Fruit fly (Drosophila melanogaster) whole organism, embryonic: ENCODE measurements around the gene CG43345.

ENCODE experiments used
- Abd-B ChIP-seq: fragments of 200-800 bp; sonication (Bioruptor generic); optimal IDR thresholded peaks from 2 replicates; lab custom pipeline; 2018; ENCODE audit warnings: missing biosample characterization, mild to moderate bottlenecking, missing genetic modification characterization, moderate library complexity
- Atf3 ChIP-seq: fragments of 200-800 bp; sonication (Bioruptor generic); optimal IDR thresholded peaks from 3 replicates; lab custom pipeline; 2016; ENCODE audit warnings: missing biosample characterization, missing genetic modification characterization
- Awh ChIP-seq: fragments of 200-800 bp; sonication (Bioruptor generic); IDR thresholded peaks from 2 replicates; pipeline ENCODE4, ENCODE4 v1.3.6; 2022; ENCODE audit warnings: missing biosample characterization, missing genetic modification characterization
- CG10366 ChIP-seq: fragments of 200-800 bp; sonication (Bioruptor generic); IDR thresholded peaks from 2 replicates; pipeline ENCODE4 v1.3.6; 2022; ENCODE audit warnings: missing biosample characterization, missing genetic modification characterization
- CG11093 ChIP-seq: fragments of 200-800 bp; sonication (Bioruptor generic); IDR thresholded peaks from 3 replicates; pipeline ENCODE4 v1.3.6; 2022; ENCODE audit warnings: missing biosample characterization, missing genetic modification characterization
- CG12219 ChIP-seq: fragments of 200-800 bp; sonication (Bioruptor generic); optimal IDR thresholded peaks from 3 replicates; lab custom pipeline; 2018; ENCODE audit warnings: missing biosample characterization, mild to moderate bottlenecking, missing genetic modification characterization
- CG12942 ChIP-seq: fragments of 200-800 bp; sonication (Bioruptor generic); optimal IDR thresholded peaks from 3 replicates; lab custom pipeline; 2016; ENCODE audit warnings: missing biosample characterization, missing genetic modification characterization
- CG14667 ChIP-seq: fragments of 200-800 bp; sonication (Bioruptor generic); IDR thresholded peaks from 2 replicates; pipeline ENCODE4 v1.3.6; 2022; ENCODE audit warnings: missing biosample characterization, missing genetic modification characterization
- CG16779 ChIP-seq: fragments of 200-800 bp; sonication (Bioruptor generic); IDR thresholded peaks from 2 replicates; pipeline ENCODE4 v1.3.6; 2022; ENCODE audit warnings: missing biosample characterization, missing genetic modification characterization
- CG17612 ChIP-seq: fragments of 200-800 bp; sonication (Bioruptor generic); IDR thresholded peaks from 2 replicates; pipeline ENCODE4 v1.3.6; 2022; ENCODE audit warnings: missing biosample characterization, missing genetic modification characterization
- CG17912 ChIP-seq: fragments of 200-800 bp; sonication (Bioruptor generic); optimal IDR thresholded peaks from 2 replicates; lab custom pipeline; 2018; ENCODE audit warnings: missing biosample characterization, mild to moderate bottlenecking, missing genetic modification characterization
- CG1792 ChIP-seq: fragments of 200-800 bp; sonication (Bioruptor generic); optimal IDR thresholded peaks from 2 replicates; lab custom pipeline; 2016; ENCODE audit warnings: missing biosample characterization, missing genetic modification characterization
- CG2116 ChIP-seq: fragments of 200-800 bp; sonication (Bioruptor generic); optimal IDR thresholded peaks from 3 replicates; lab custom pipeline; 2018; ENCODE audit warnings: missing biosample characterization, mild to moderate bottlenecking, missing genetic modification characterization
- CG2712 ChIP-seq: fragments of 200-800 bp; optimal IDR thresholded peaks from 3 replicates; lab custom pipeline; 2019; ENCODE audit warnings: missing biosample characterization, mild to moderate bottlenecking, missing genetic modification characterization, moderate library complexity
- CG31388 ChIP-seq: fragments of 200-800 bp; sonication (Bioruptor generic); optimal IDR thresholded peaks from 2 replicates; lab custom pipeline; 2016; ENCODE audit warnings: missing biosample characterization, missing genetic modification characterization
- CG3163 ChIP-seq: fragments of 200-800 bp; sonication (Bioruptor generic); optimal IDR thresholded peaks from 3 replicates; lab custom pipeline; 2016; ENCODE audit warnings: missing biosample characterization, missing genetic modification characterization
- CG3407 ChIP-seq: fragments of 200-800 bp; sonication (Bioruptor generic); optimal IDR thresholded peaks from 2 replicates; lab custom pipeline; 2018; ENCODE audit warnings: missing biosample characterization, mild to moderate bottlenecking, missing genetic modification characterization
- CG3726 ChIP-seq: fragments of 200-800 bp; sonication (Bioruptor generic); IDR thresholded peaks from 3 replicates; pipeline ENCODE4, ENCODE4 v1.3.6; 2022; ENCODE audit warnings: missing biosample characterization, missing genetic modification characterization
- CG7839 ChIP-seq: fragments of 200-800 bp; sonication (Bioruptor generic); optimal IDR thresholded peaks from 3 replicates; lab custom pipeline; 2018; ENCODE audit warnings: missing biosample characterization, mild to moderate bottlenecking, missing genetic modification characterization, moderate library complexity
- CG8359 ChIP-seq: fragments of 200-800 bp; sonication (Bioruptor generic); optimal IDR thresholded peaks from 2 replicates; lab custom pipeline; 2017; ENCODE audit warnings: missing biosample characterization, mild to moderate bottlenecking, missing genetic modification characterization, borderline replicate concordance
- CG8478 ChIP-seq: fragments of >200 bp; optimal IDR thresholded peaks from 2 replicates; lab custom pipeline; 2018
- Doc2 ChIP-seq: fragments of 200-800 bp; sonication (Bioruptor generic); IDR thresholded peaks from 2 replicates; pipeline ENCODE4 v1.3.6; 2022; ENCODE audit warnings: missing biosample characterization, missing genetic modification characterization
- Doc3 ChIP-seq: fragments of 200-800 bp; sonication (Bioruptor generic); IDR thresholded peaks from 3 replicates; pipeline ENCODE4 v1.3.6; 2022; ENCODE audit warnings: missing biosample characterization, missing genetic modification characterization; ENCODE audit not compliant: partially characterized antibody
- Hey ChIP-seq: fragments of 200-800 bp; sonication (Bioruptor generic); optimal IDR thresholded peaks from 3 replicates; lab custom pipeline; 2018; ENCODE audit warnings: missing biosample characterization, mild to moderate bottlenecking, missing genetic modification characterization
- Jarid2 ChIP-seq: fragments of 200-800 bp; sonication (Bioruptor generic); optimal IDR thresholded peaks from 3 replicates; lab custom pipeline; 2017; ENCODE audit warnings: mild to moderate bottlenecking, missing biosample characterization, missing genetic modification reagents, missing genetic modification characterization
- MBD-R2 ChIP-seq: fragments of 200-800 bp; sonication (Bioruptor generic); IDR thresholded peaks from 2 replicates; pipeline ENCODE4 v1.3.6; 2022; ENCODE audit warnings: missing biosample characterization, missing genetic modification characterization
- Med ChIP-seq: fragments of 200-800 bp; sonication (Bioruptor generic); peaks from one replicate; lab custom pipeline; 2016; ENCODE audit warnings: missing biosample characterization, missing genetic modification characterization, mild to moderate bottlenecking, inconsistent platforms, moderate library complexity
- Mrtf ChIP-seq: fragments of 200-800 bp; sonication (Bioruptor generic); IDR thresholded peaks from 3 replicates; pipeline ENCODE4 v1.3.6; 2022; ENCODE audit warnings: missing biosample characterization, missing genetic modification characterization
- Nf-YA ChIP-seq: fragments of 200-800 bp; sonication (Bioruptor generic); IDR thresholded peaks from 2 replicates; pipeline ENCODE4 v1.3.6; 2022; ENCODE audit warnings: missing biosample characterization, missing genetic modification characterization
- Nf-YB ChIP-seq: fragments of 200-800 bp; sonication (Bioruptor generic); optimal IDR thresholded peaks from 3 replicates; lab custom pipeline; 2019; ENCODE audit warnings: missing biosample characterization, mild to moderate bottlenecking, missing genetic modification characterization, moderate library complexity
- Scr ChIP-seq: fragments of 200-800 bp; sonication (Bioruptor generic); IDR thresholded peaks from 2 replicates; pipeline ENCODE4 v1.3.6; 2022; ENCODE audit warnings: missing biosample characterization, missing genetic modification characterization; ENCODE audit not compliant: partially characterized antibody
- Six4 ChIP-seq: fragments of 200-800 bp; sonication (Bioruptor generic); optimal IDR thresholded peaks from 2 replicates; lab custom pipeline; 2016; ENCODE audit warnings: missing biosample characterization, missing genetic modification characterization
- Sox102F ChIP-seq: fragments of 200-800 bp; sonication (Bioruptor generic); optimal IDR thresholded peaks from 2 replicates; lab custom pipeline; 2018; ENCODE audit warnings: missing biosample characterization, mild to moderate bottlenecking, missing genetic modification characterization, moderate library complexity
- Sry-β ChIP-seq: fragments of 200-800 bp; sonication (Bioruptor generic); optimal IDR thresholded peaks from 2 replicates; lab custom pipeline; 2018; ENCODE audit warnings: missing biosample characterization, mild to moderate bottlenecking, missing genetic modification characterization, moderate library complexity
- Trl ChIP-seq, 3 experiments: fragments of >200 bp in 2 of 3; fragments of 200-800 bp in 1 of 3; sonication (Bioruptor generic) in 1 of 3; optimal IDR thresholded peaks; 2 replicates in 1 of 3; 3 replicates in 2 of 3; lab custom pipeline; 2016 to 2017; ENCODE audit warnings: missing biosample characterization in 1 of 3, missing genetic modification characterization in 1 of 3
- YL-1 ChIP-seq: fragments of 200-800 bp; sonication (Bioruptor generic); optimal IDR thresholded peaks from 3 replicates; lab custom pipeline; 2017; ENCODE audit warnings: missing biosample characterization, mild to moderate bottlenecking, missing genetic modification characterization
- abd-A ChIP-seq: fragments of 200-800 bp; sonication (Bioruptor generic); optimal IDR thresholded peaks from 3 replicates; lab custom pipeline; 2019; ENCODE audit warnings: missing biosample characterization, mild to moderate bottlenecking, missing genetic modification characterization, moderate library complexity
- az2 ChIP-seq: fragments of 200-800 bp; sonication (Bioruptor generic); optimal IDR thresholded peaks from 3 replicates; lab custom pipeline; 2016; ENCODE audit warnings: missing biosample characterization, missing genetic modification characterization
- emc ChIP-seq: fragments of 200-800 bp; sonication (Bioruptor generic); optimal IDR thresholded peaks from 2 replicates; lab custom pipeline; 2016; ENCODE audit warnings: missing biosample characterization, missing genetic modification characterization
- eve ChIP-seq, 2 experiments: fragments of >200 bp; optimal IDR thresholded peaks; 2 replicates each; lab custom pipeline; 2017; ENCODE audit warnings: missing biosample characterization in 2 of 2, missing genetic modification characterization in 2 of 2
- gfzf ChIP-seq: fragments of 200-800 bp; sonication (Bioruptor generic); optimal IDR thresholded peaks from 2 replicates; lab custom pipeline; 2016; ENCODE audit warnings: missing biosample characterization, mild to moderate bottlenecking, missing genetic modification characterization, moderate library complexity
- kni ChIP-seq: fragments of 200-800 bp; sonication (Bioruptor generic); optimal IDR thresholded peaks from 3 replicates; lab custom pipeline; 2017; ENCODE audit warnings: mild to moderate bottlenecking, missing biosample characterization, missing genetic modification reagents, missing genetic modification characterization
- nerfin-1 ChIP-seq: fragments of 200-800 bp; sonication (Bioruptor generic); optimal IDR thresholded peaks from 3 replicates; lab custom pipeline; 2019; ENCODE audit warnings: missing biosample characterization, mild to moderate bottlenecking, missing genetic modification characterization, moderate library complexity
- pb ChIP-seq: fragments of 200-800 bp; sonication (Bioruptor generic); optimal IDR thresholded peaks from 3 replicates; lab custom pipeline; 2016; ENCODE audit warnings: missing biosample characterization, missing genetic modification characterization
- sens-2 ChIP-seq: fragments of 200-800 bp; sonication (Bioruptor generic); IDR thresholded peaks from 2 replicates; pipeline ENCODE4 v1.3.6; 2022; ENCODE audit warnings: missing biosample characterization, missing genetic modification characterization
- slou ChIP-seq: fragments of 200-800 bp; sonication (Bioruptor generic); optimal IDR thresholded peaks from 3 replicates; lab custom pipeline; 2016; ENCODE audit warnings: missing biosample characterization, missing genetic modification characterization
- sna ChIP-seq: fragments of 200-800 bp; sonication (Bioruptor generic); IDR thresholded peaks from 2 replicates; pipeline ENCODE4 v1.3.6; 2022; ENCODE audit warnings: missing biosample characterization, missing genetic modification characterization; ENCODE audit not compliant: partially characterized antibody
- unc-4 ChIP-seq: fragments of 200-800 bp; sonication (Bioruptor generic); IDR thresholded peaks from 2 replicates; pipeline ENCODE4 v1.3.6; 2022; ENCODE audit warnings: missing biosample characterization, missing genetic modification characterization; ENCODE audit not compliant: partially characterized antibody
- zen2 ChIP-seq: fragments of 200-800 bp; sonication (Bioruptor generic); IDR thresholded peaks from 3 replicates; pipeline ENCODE4 v1.3.6; 2022; ENCODE audit warnings: missing biosample characterization, missing genetic modification characterization; ENCODE audit not compliant: partially characterized antibody

CG43345 gene

dm6 chr2L:21141714-21142500, 26.5 kb downstream of the CG43345 start, which contains the start of gene Dap160 (continued):
- TF ChIP-seq nerfin-1 (no peak), CG16779 (GFP tag; lab: Robert Waterston, UW) (no peak), Nf-YB (GFP tag; lab: Kevin White, UChicago) (no peak), Abd-B (GFP tag; lab: Kevin White, UChicago) (no peak), Six4 (GFP tag; lab: Kevin White, UChicago) (no peak), CG12219 (no peak), pb (GFP tag; lab: Kevin White, UChicago) (no peak), unc-4 (GFP tag; lab: Robert Waterston, UW) (peak; percentile 68), CG2712 (tag; lab: Kevin White, UChicago) (no peak), Atf3 (GFP tag; lab: Kevin White, UChicago) (no peak), CG12942 (GFP tag; lab: Kevin White, UChicago) (no peak), slou (GFP tag; lab: Kevin White, UChicago) (no peak), sna (peak; percentile 33; the same call in 1 of the 2 replicates), Mrtf (GFP tag; lab: Robert Waterston, UW) (no peak), Jarid2 (no peak), Sry-β (no peak), CG8478 (lab: Kevin White, UChicago) (no peak), CG3726 (GFP tag; lab: Robert Waterston, UW) (no peak), Doc3 (GFP tag; lab: Robert Waterston, UW) (peak; percentile 47; the same call in 1 of the 3 replicates), CG3163 (GFP tag; lab: Kevin White, UChicago) (peak; percentile 96), az2 (GFP tag; lab: Kevin White, UChicago) (no peak), sens-2 (GFP tag; lab: Robert Waterston, UW) (no peak), abd-A (tag; lab: Kevin White, UChicago) (no peak), Hey (tag; lab: Kevin White, UChicago) (no peak), Nf-YA (GFP tag; lab: Robert Waterston, UW) (no peak), Sox102F (GFP tag; lab: Kevin White, UChicago) (no peak), CG31388 (GFP tag; lab: Kevin White, UChicago) (no peak), CG17612 (GFP tag; lab: Robert Waterston, UW) (no peak), eve (GFP tag; optimal IDR thresholded peaks at IDR 0.05; lab: Kevin White, UChicago) (no peak), Doc2 (GFP tag; lab: Robert Waterston, UW) (no peak), Trl (optimal IDR thresholded peaks at IDR 0.05; lab: Kevin White, UChicago) (peak; percentile 80 to 89), Trl (GFP tag; optimal IDR thresholded peaks at IDR 0.05; lab: Kevin White, UChicago) (no peak), MBD-R2 (GFP tag; lab: Robert Waterston, UW) (peak; percentile 29; the same call in 1 of the 2 replicates), CG8359 (no peak), Awh (no peak), emc (no peak), YL-1 (GFP tag; lab: Kevin White, UChicago) (peak; percentile 47), CG3407 (GFP tag; lab: Kevin White, UChicago) (no peak), CG2116 (GFP tag; lab: Kevin White, UChicago) (peak; percentile 30), CG1792 (no peak), CG17912 (GFP tag; lab: Kevin White, UChicago) (no peak), kni (no peak), gfzf (GFP tag; lab: Kevin White, UChicago) (peak; percentile 60), CG10366 (GFP tag; lab: Robert Waterston, UW) (no peak), zen2 (GFP tag; lab: Robert Waterston, UW) (peak; percentile 50; the same call in 1 of the 3 replicates), CG11093 (GFP tag; lab: Robert Waterston, UW) (no peak), Scr (peak; percentile 75), CG7839 (no peak), CG14667 (no peak), Med (GFP tag; lab: Kevin White, UChicago) (peak; percentile 79)
